Fruit fly (Drosophila melanogaster): ENCODE measurements around the gene Atg2.

DNA sequence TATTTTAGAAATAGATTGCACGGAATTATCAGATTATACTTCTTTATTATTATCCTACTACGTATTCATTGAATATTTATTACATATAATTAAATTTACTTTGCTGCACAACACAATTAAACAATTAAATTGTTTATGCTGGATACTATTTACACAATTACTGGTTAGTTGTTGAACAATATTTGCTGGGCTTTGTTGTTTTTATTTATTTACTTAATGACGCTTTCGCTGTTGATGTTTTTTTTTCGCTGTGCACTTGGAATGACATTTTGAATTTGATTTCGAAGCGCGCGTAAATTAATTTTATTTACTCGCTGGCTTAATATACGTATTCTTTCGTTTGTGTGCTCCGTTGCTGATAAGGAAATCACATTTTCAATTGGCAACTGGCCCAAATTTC, 46.1 kb downstream of the Atg2 start:
- TF ChIP-seq EcR (GFP tag; optimal IDR thresholded peaks at IDR 0.05) (no peak), CG17806 (tag; optimal IDR thresholded peaks at IDR 0.05) (no peak), D1 (tag; optimal IDR thresholded peaks at IDR 0.05) (no peak), Pif1B (GFP tag; optimal IDR thresholded peaks at IDR 0.05) (no peak), rn (GFP tag; IDR thresholded peaks at IDR 0.05) (no peak), CG13204 (GFP tag; optimal IDR thresholded peaks at IDR 0.05) (no peak), CG32121 (GFP tag; IDR thresholded peaks at IDR 0.05) (no peak), Ets98B (GFP tag; IDR thresholded peaks at IDR 0.05) (no peak), CG14655 (GFP tag; optimal IDR thresholded peaks at IDR 0.05) (no peak), CG8159 (tag; optimal IDR thresholded peaks at IDR 0.05) (peak; percentile 10), CG9948 (tag; optimal IDR thresholded peaks at IDR 0.05) (no peak), Snoo (tag; optimal IDR thresholded peaks at IDR 0.05) (no peak), CG12605 (GFP tag; IDR thresholded peaks at IDR 0.05) (no peak), CG15710 (tag; optimal IDR thresholded peaks at IDR 0.05) (no peak)

Measured in whole organism, pupa.